Worm (Caenorhabditis elegans) whole organism, L3 larva: ENCODE results near the gene F53F1.3.

ENCODE experiments used
- ZK546.5 ChIP-seq: sonication (generic microtip); optimal IDR thresholded peaks from 2 replicates; lab custom pipeline; 2017; ENCODE audit warnings: missing biosample characterization, missing genetic modification characterization
- aly-2 ChIP-seq: fragments of 150-350 bp; optimal IDR thresholded peaks from 2 replicates; lab custom pipeline; 2014; ENCODE audit warnings: missing biosample characterization, missing genetic modification characterization
- ama-1 ChIP-seq: fragments of 150-350 bp; optimal IDR thresholded peaks from 2 replicates; lab custom pipeline; 2018
- ceh-16 ChIP-seq: sonication (generic microtip); optimal IDR thresholded peaks from 2 replicates; lab custom pipeline; 2017; ENCODE audit warnings: missing biosample characterization, missing genetic modification characterization
- ceh-28 ChIP-seq: fragments of 150-350 bp; optimal IDR thresholded peaks from 2 replicates; lab custom pipeline; 2014; ENCODE audit warnings: missing biosample characterization, missing genetic modification reagents, missing genetic modification characterization
- ceh-82 ChIP-seq: fragments of 150-350 bp; optimal IDR thresholded peaks from 2 replicates; lab custom pipeline; 2014; ENCODE audit warnings: missing biosample characterization, missing genetic modification characterization
- ceh-9 ChIP-seq: sonication (generic microtip); optimal IDR thresholded peaks from 2 replicates; lab custom pipeline; 2018; ENCODE audit warnings: missing biosample characterization, missing genetic modification characterization
- egl-27 ChIP-seq: sonication (generic microtip); optimal IDR thresholded peaks from 4 replicates; lab custom pipeline; 2017; ENCODE audit warnings: missing biosample characterization, missing genetic modification reagents, missing genetic modification characterization
- egl-5 ChIP-seq: fragments of 150-350 bp; optimal IDR thresholded peaks from 2 replicates; lab custom pipeline; 2017; ENCODE audit warnings: missing biosample characterization, missing genetic modification reagents, missing genetic modification characterization, inconsistent platforms
- elt-1 ChIP-seq: fragments of 150-350 bp; optimal IDR thresholded peaks from 2 replicates; lab custom pipeline; 2014; ENCODE audit warnings: missing biosample characterization, missing genetic modification characterization
- elt-2 ChIP-seq: sonication (generic microtip); optimal IDR thresholded peaks from 2 replicates; lab custom pipeline; 2016; ENCODE audit warnings: missing genetic modification reagents, mild to moderate bottlenecking, missing genetic modification characterization, missing compliant biosample characterization
- elt-3 ChIP-seq, 3 experiments: fragments of 150-350 bp in 1 of 3; sonication (generic microtip) in 2 of 3; optimal IDR thresholded peaks; 2 replicates in 2 of 3; 4 replicates in 1 of 3; lab custom pipeline; 2014 to 2017; ENCODE audit warnings: missing biosample characterization in 3 of 3, missing genetic modification characterization in 3 of 3
- eor-1 ChIP-seq, 2 experiments: fragments of 150-350 bp; optimal IDR thresholded peaks; 2 replicates each; lab custom pipeline; 2014 to 2018; ENCODE audit warnings: missing biosample characterization in 2 of 2, missing genetic modification characterization in 2 of 2
- fkh-10 ChIP-seq: sonication (generic microtip); optimal IDR thresholded peaks from 2 replicates; lab custom pipeline; 2017; ENCODE audit warnings: missing biosample characterization, missing genetic modification reagents, missing genetic modification characterization
- fkh-2 ChIP-seq: fragments of 150-350 bp; optimal IDR thresholded peaks from 2 replicates; lab custom pipeline; 2014; ENCODE audit warnings: missing biosample characterization, missing genetic modification reagents, missing genetic modification characterization
- fos-1 ChIP-seq: fragments of 150-350 bp; optimal IDR thresholded peaks from 2 replicates; lab custom pipeline; 2014; ENCODE audit warnings: missing biosample characterization, missing genetic modification characterization
- jun-1 ChIP-seq: fragments of 150-350 bp; optimal IDR thresholded peaks from 2 replicates; lab custom pipeline; 2014; ENCODE audit warnings: missing biosample characterization, missing genetic modification reagents, missing genetic modification characterization
- lin-15B ChIP-seq: fragments of 150-350 bp; optimal IDR thresholded peaks from 2 replicates; lab custom pipeline; 2014; ENCODE audit warnings: missing biosample characterization, missing genetic modification characterization
- lin-39 ChIP-seq: fragments of 150-350 bp; optimal IDR thresholded peaks from 2 replicates; lab custom pipeline; 2018; ENCODE audit warnings: missing biosample characterization, missing genetic modification reagents, missing genetic modification characterization
- lsy-12 ChIP-seq: sonication (generic microtip); optimal IDR thresholded peaks from 2 replicates; lab custom pipeline; 2016; ENCODE audit warnings: mild to moderate bottlenecking, missing genetic modification characterization, missing compliant biosample characterization
- mdl-1 ChIP-seq: fragments of 150-350 bp; optimal IDR thresholded peaks from 2 replicates; lab custom pipeline; 2014; ENCODE audit warnings: missing biosample characterization, missing genetic modification characterization
- mml-1 ChIP-seq: fragments of 150-350 bp; sonication (generic microtip); optimal IDR thresholded peaks from 3 replicates; lab custom pipeline; 2014; ENCODE audit warnings: missing biosample characterization, missing genetic modification characterization
- nfya-1 ChIP-seq: sonication (generic microtip); optimal IDR thresholded peaks from 2 replicates; lab custom pipeline; 2017; ENCODE audit warnings: missing genetic modification characterization, mild to moderate bottlenecking, missing compliant biosample characterization, antibody characterized with exemption, moderate library complexity; ENCODE audit not compliant: insufficient read depth
- nhr-11 ChIP-seq: fragments of 150-350 bp; optimal IDR thresholded peaks from 2 replicates; lab custom pipeline; 2014; ENCODE audit warnings: missing biosample characterization, missing genetic modification characterization
- nhr-23 ChIP-seq: fragments of 150-350 bp; optimal IDR thresholded peaks from 2 replicates; lab custom pipeline; 2014; ENCODE audit warnings: missing biosample characterization, missing genetic modification reagents, missing genetic modification characterization
- nhr-237 ChIP-seq: fragments of 150-350 bp; optimal IDR thresholded peaks from 2 replicates; lab custom pipeline; 2014; ENCODE audit warnings: missing biosample characterization, missing genetic modification characterization
- nhr-25 ChIP-seq: sonication (generic microtip); optimal IDR thresholded peaks from 2 replicates; lab custom pipeline; 2017; ENCODE audit warnings: missing biosample characterization, missing genetic modification characterization
- nhr-43 ChIP-seq: sonication (generic microtip); optimal IDR thresholded peaks from 2 replicates; lab custom pipeline; 2016; ENCODE audit warnings: mild to moderate bottlenecking, missing genetic modification characterization, missing compliant biosample characterization; ENCODE audit not compliant: poor library complexity, severe bottlenecking
- nhr-76 ChIP-seq: fragments of 150-350 bp; sonication (generic microtip); optimal IDR thresholded peaks from 5 replicates; lab custom pipeline; 2014; ENCODE audit warnings: missing biosample characterization, missing genetic modification characterization
- nhr-77 ChIP-seq: fragments of 150-350 bp; optimal IDR thresholded peaks from 2 replicates; lab custom pipeline; 2014; ENCODE audit warnings: missing biosample characterization, missing genetic modification characterization
- pha-4 ChIP-seq: fragments of 150-350 bp; optimal IDR thresholded peaks from 2 replicates; lab custom pipeline; 2014; ENCODE audit warnings: missing biosample characterization, missing genetic modification reagents, missing genetic modification characterization
- pqm-1 ChIP-seq: fragments of 150-350 bp; optimal IDR thresholded peaks from 2 replicates; lab custom pipeline; 2017; ENCODE audit warnings: missing biosample characterization, missing genetic modification characterization, inconsistent platforms
- sea-2 ChIP-seq: fragments of 150-350 bp; sonication (generic microtip); optimal IDR thresholded peaks from 4 replicates; lab custom pipeline; 2014; ENCODE audit warnings: missing biosample characterization, missing genetic modification reagents, missing genetic modification characterization
- skn-1 ChIP-seq: fragments of 150-350 bp; optimal IDR thresholded peaks from 2 replicates; lab custom pipeline; 2014; ENCODE audit warnings: missing biosample characterization, missing genetic modification characterization
- snpc-4 ChIP-seq: fragments of 150-350 bp; optimal IDR thresholded peaks from 2 replicates; lab custom pipeline; 2014; ENCODE audit warnings: missing biosample characterization, missing genetic modification characterization
- unc-62 ChIP-seq: fragments of 150-350 bp; sonication (generic microtip); optimal IDR thresholded peaks from 4 replicates; lab custom pipeline; 2014; ENCODE audit warnings: missing biosample characterization, missing genetic modification reagents, missing genetic modification characterization
- zag-1 ChIP-seq: fragments of 150-350 bp; optimal IDR thresholded peaks from 2 replicates; lab custom pipeline; 2014; ENCODE audit warnings: missing biosample characterization, missing genetic modification characterization
- ztf-11 ChIP-seq: fragments of 150-350 bp; optimal IDR thresholded peaks from 2 replicates; lab custom pipeline; 2014; ENCODE audit warnings: missing biosample characterization, missing genetic modification characterization
- ztf-4 ChIP-seq: fragments of 150-350 bp; optimal IDR thresholded peaks from 2 replicates; lab custom pipeline; 2014; ENCODE audit warnings: missing biosample characterization, missing genetic modification characterization

The F53F1.3 gene

ce11 chrV:13385798-13386197 lies 22.2 kb upstream of the F53F1.3 start, which contains the start of gene gcy-34:
Gene gcy-34, minus strand, starts transcription at chrV:13385898.
- TF ChIP-seq ceh-9 (tag; lab: Kevin White, UChicago) = no peak
- no peak for TF ChIP-seq nhr-11 (tag; lab: Kevin White, UChicago)
- no peak for TF ChIP-seq lin-39 (tag; lab: Kevin White, UChicago)
- no peak for TF ChIP-seq ztf-4 (tag; lab: Kevin White, UChicago)
- no peak for TF ChIP-seq nhr-43 (tag; lab: Kevin White, UChicago)
- no peak for TF ChIP-seq elt-1
- no peak for TF ChIP-seq pqm-1
- TF ChIP-seq egl-27 (tag; lab: Kevin White, UChicago) = no peak
- no peak for TF ChIP-seq unc-62 (GFP tag; lab: Kevin White, UChicago)
- no peak for TF ChIP-seq ama-1 (lab: Kevin White, UChicago)
- no peak for TF ChIP-seq nhr-76 (tag; lab: Kevin White, UChicago)
- no peak for TF ChIP-seq nhr-77 (tag; lab: Kevin White, UChicago)
- TF ChIP-seq aly-2 (tag; lab: Kevin White, UChicago) = no peak
- no peak for TF ChIP-seq nhr-25 (tag; lab: Kevin White, UChicago)
- no peak for TF ChIP-seq sea-2 (GFP tag; lab: Kevin White, UChicago)
- TF ChIP-seq ceh-82 (tag; lab: Kevin White, UChicago) = no peak
- TF ChIP-seq, all 47 proteins: peak for 0

DNA sequence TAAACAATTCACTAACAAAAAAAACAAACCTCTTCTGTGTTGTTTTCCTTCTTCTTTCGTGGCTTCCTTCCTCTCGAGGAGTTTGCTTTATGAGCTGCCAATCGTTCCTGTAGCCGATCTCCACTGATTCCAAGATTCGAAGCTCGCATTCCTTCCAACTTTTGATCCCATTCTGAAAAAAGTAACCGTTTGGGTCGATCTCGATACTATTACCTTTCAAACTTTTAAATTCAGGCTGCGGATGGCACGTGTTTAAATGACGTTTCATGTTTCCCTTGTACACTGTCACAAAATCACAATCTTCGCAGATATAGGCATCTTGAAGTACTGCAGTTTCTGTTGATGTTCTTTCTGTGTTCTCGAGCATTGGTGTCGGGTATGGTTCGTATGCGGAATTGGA lies 20.6 kb upstream of the F53F1.3 start:
- TF ChIP-seq skn-1 (tag; lab: Kevin White, UChicago) (no peak), mdl-1 (tag; lab: Kevin White, UChicago) (no peak), elt-2 (tag; lab: Kevin White, UChicago) (no peak), snpc-4 (no peak), pha-4 (tag; lab: Kevin White, UChicago) (no peak), fos-1 (tag; lab: Kevin White, UChicago) (no peak), ceh-9 (tag; lab: Kevin White, UChicago) (no peak), nhr-23 (no peak), nhr-237 (tag; lab: Kevin White, UChicago) (no peak), nhr-76 (tag; lab: Kevin White, UChicago) (no peak), elt-1 (no peak), fkh-2 (no peak), eor-1 (tag; optimal IDR thresholded peaks at IDR 0.05; lab: Kevin White, UChicago) (no peak), ceh-16 (tag; lab: Kevin White, UChicago) (no peak), ceh-28 (tag; lab: Kevin White, UChicago) (no peak), ztf-11 (tag; lab: Kevin White, UChicago) (no peak), mml-1 (tag; lab: Kevin White, UChicago) (no peak), egl-27 (tag; lab: Kevin White, UChicago) (no peak)

DNA sequence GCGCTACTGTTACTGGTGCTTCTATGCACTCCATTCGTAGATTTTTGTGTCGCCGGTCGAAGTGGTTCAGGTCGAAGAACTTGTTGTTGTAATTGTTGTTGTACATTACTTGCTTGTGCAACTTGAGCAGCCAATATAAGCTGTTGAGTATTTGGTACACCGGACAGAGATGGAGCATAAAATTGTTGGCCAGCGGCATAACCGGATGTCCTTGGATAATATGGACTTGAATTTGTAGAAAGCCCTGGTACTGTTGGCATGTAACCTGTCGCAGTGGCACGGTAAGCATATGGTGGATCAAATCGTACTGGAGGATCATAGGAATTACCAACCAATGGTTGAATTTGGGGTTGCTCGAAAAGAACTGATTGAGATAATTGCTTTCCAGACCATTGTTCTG lies 19.1 kb upstream of the F53F1.3 start:
- TF ChIP-seq nhr-11 (tag; lab: Kevin White, UChicago) (no peak), unc-62 (GFP tag; lab: Kevin White, UChicago) (no peak), elt-1 (no peak), zag-1 (tag; lab: Kevin White, UChicago) (no peak), ztf-11 (tag; lab: Kevin White, UChicago) (no peak), snpc-4 (no peak), nfya-1 (tag; lab: Kevin White, UChicago) (no peak), lin-15B (no peak), fkh-10 (no peak), elt-3 (tag; optimal IDR thresholded peaks at IDR 0.05; lab: Kevin White, UChicago) (no peak), ceh-28 (tag; lab: Kevin White, UChicago) (no peak), pqm-1 (no peak), nhr-237 (tag; lab: Kevin White, UChicago) (no peak), egl-5 (tag; lab: Kevin White, UChicago) (no peak), pha-4 (tag; lab: Kevin White, UChicago) (no peak), ZK546.5 (no peak), jun-1 (no peak), mdl-1 (tag; lab: Kevin White, UChicago) (no peak), lsy-12 (tag; lab: Kevin White, UChicago) (no peak)
